Worm (Caenorhabditis elegans): ENCODE measurements around the gene snu-23.

Gene snu-23

ce11 chrIII:7812208-7812880 lies 42.4 kb upstream of the snu-23 start:
- TF ChIP-seq sup-37 (GFP tag; optimal IDR thresholded peaks at IDR 0.05) (no peak), aha-1 (tag; optimal IDR thresholded peaks at IDR 0.05) (no peak), elt-2 (tag; optimal IDR thresholded peaks at IDR 0.05) (no peak), alr-1 (tag; optimal IDR thresholded peaks at IDR 0.05; ENCODE audit: borderline replicate concordance) (no peak), nhr-85 (tag) (peak; percentile 56), rnt-1 (tag; optimal IDR thresholded peaks at IDR 0.05) (peak; percentile 30), lin-14 (GFP tag; optimal IDR thresholded peaks at IDR 0.05) (peak; percentile 25)

ce11 chrIII:7809033-7809432 lies 39.1 kb upstream of the snu-23 start:
- TF ChIP-seq snu-23 (GFP tag; optimal IDR thresholded peaks at IDR 0.05), result no peak
- no peak for TF ChIP-seq hlh-17 (GFP tag; optimal IDR thresholded peaks at IDR 0.05; ENCODE audit: borderline replicate concordance)
- TF ChIP-seq pqm-1 (tag; optimal IDR thresholded peaks at IDR 0.05), result no peak
- no peak for TF ChIP-seq tbx-2 (tag; optimal IDR thresholded peaks at IDR 0.05)
- TF ChIP-seq xbp-1 (tag; optimal IDR thresholded peaks at IDR 0.05), result no peak

- TF ChIP-seq dpl-1 (GFP tag; optimal IDR thresholded peaks at IDR 0.05) (no peak), rnt-1 (tag; optimal IDR thresholded peaks at IDR 0.05) (peak; percentile 39), blmp-1 (tag; optimal IDR thresholded peaks at IDR 0.05) (no peak)
Observed at ce11 chrIII:7806947-7807346, 37.0 kb upstream of the snu-23 start.

ce11 chrIII:7805253-7805652 lies 35.3 kb upstream of the snu-23 start:
- TF ChIP-seq isw-1 (GFP tag; IDR thresholded peaks at IDR 0.05), result no peak
- no peak for TF ChIP-seq efl-1 (optimal IDR thresholded peaks at IDR 0.05)
- no peak for TF ChIP-seq efl-1 (GFP tag; optimal IDR thresholded peaks at IDR 0.05 in 1 of 2)
- TF ChIP-seq unc-98 (GFP tag; IDR thresholded peaks at IDR 0.05), result no peak
- no peak for TF ChIP-seq ces-1 (GFP tag; optimal IDR thresholded peaks at IDR 0.05)

DNA sequence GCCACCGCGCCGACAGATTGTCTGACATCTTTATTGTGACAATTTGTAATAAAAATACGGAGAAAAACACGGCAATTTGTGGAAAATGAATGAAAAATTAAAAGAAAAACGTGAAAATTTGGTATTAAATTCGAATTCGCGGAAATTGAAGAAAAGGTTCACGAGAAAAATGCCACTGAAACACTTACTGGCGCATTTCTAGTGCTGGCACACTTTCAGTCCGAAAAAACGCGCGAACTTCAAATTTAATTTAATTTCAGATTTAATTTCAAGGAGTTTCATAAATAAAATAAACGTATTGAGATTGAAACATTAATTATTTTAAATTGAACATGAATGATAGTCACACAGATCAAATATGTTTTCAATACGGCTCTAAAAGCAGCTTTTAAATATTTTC lies 25.4 kb upstream of the snu-23 start, which contains the start of gene cyk-7:
Gene cyk-7 (minus strand): TSS at position 99 of the 400 bp plus-strand sequence.
- no peak for TF ChIP-seq zag-1 (tag; optimal IDR thresholded peaks at IDR 0.05)
- peak in 2 of 3 experiments; percentile 23 to 66 for TF ChIP-seq dpl-1 (GFP tag; optimal IDR thresholded peaks at IDR 0.05)
- peak in 1 of 2 experiments; percentile 18 for TF ChIP-seq lin-35 (GFP tag; optimal IDR thresholded peaks at IDR 0.05)
- peak; percentile 65 to 99 for TF ChIP-seq efl-1 (optimal IDR thresholded peaks at IDR 0.05)
- TF ChIP-seq efl-1 (GFP tag; optimal IDR thresholded peaks at IDR 0.05 in 1 of 2), result peak; percentile 68 to 95
- peak; percentile 13 to 25 for TF ChIP-seq lsy-2 (tag; optimal IDR thresholded peaks at IDR 0.05)

DNA sequence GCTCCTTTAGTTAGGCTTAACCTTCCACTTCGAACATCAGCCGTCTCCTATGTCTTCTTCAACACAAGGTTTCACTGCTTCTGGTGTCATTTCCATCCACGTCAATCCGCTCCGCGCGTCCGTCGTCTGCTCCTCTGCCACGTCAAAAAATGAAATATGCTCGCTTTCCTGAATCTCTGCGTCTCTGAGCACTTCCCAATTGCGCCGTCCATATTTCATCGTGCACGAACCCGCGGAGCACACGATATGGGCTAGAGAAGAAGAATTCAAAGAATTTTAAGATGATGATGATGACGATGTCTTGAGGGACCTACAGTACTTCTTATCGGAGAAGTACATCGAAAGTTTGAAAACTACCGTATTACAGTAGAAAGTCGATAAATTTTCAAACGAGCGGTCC lies 23.1 kb upstream of the snu-23 start:
- peak; percentile 11 for TF ChIP-seq nhr-85 (tag)
- peak; percentile 26 for TF ChIP-seq rnt-1 (tag; optimal IDR thresholded peaks at IDR 0.05)
- TF ChIP-seq blmp-1 (tag; optimal IDR thresholded peaks at IDR 0.05), result peak; percentile 29
- TF ChIP-seq tlp-1 (tag; optimal IDR thresholded peaks at IDR 0.05), result no peak
- peak in 1 of 2 experiments; percentile 27 for TF ChIP-seq lsy-2 (tag; optimal IDR thresholded peaks at IDR 0.05)
- no peak for TF ChIP-seq ets-5 (GFP tag; IDR thresholded peaks at IDR 0.05)
- no peak for TF ChIP-seq pag-3 (tag; optimal IDR thresholded peaks at IDR 0.05; ENCODE audit: borderline replicate concordance, insufficient read depth)
- TF ChIP-seq ztf-11 (tag; optimal IDR thresholded peaks at IDR 0.05), result peak in 1 of 2 experiments; percentile 47
- TF ChIP-seq fkh-10 (GFP tag; optimal IDR thresholded peaks at IDR 0.05), result no peak
- TF ChIP-seq nhr-47 (tag; optimal IDR thresholded peaks at IDR 0.05), result no peak

ce11 chrIII:7792209-7792608 lies 22.3 kb upstream of the snu-23 start:
- TF ChIP-seq lsy-2 (tag; optimal IDR thresholded peaks at IDR 0.05), result peak; percentile 33 to 66
- TF ChIP-seq efl-1 (optimal IDR thresholded peaks at IDR 0.05), result no peak
- TF ChIP-seq efl-1 (GFP tag; optimal IDR thresholded peaks at IDR 0.05 in 1 of 2), result peak in 1 of 2 experiments; percentile 23
- TF ChIP-seq lin-39 (tag; optimal IDR thresholded peaks at IDR 0.05), result no peak

All from whole organism, L1 larva.